Fruit fly (Drosophila melanogaster) Kc167 (cell line): ENCODE data around the gene Uch-L5R.

Experiments
- h ChIP-seq: fragments of >200 bp; optimal IDR thresholded peaks from 3 replicates; lab custom pipeline; 2018; ENCODE audit warnings: missing external identifiers
- insv ChIP-seq: fragments of >200 bp; optimal IDR thresholded peaks from 3 replicates; lab custom pipeline; 2018; ENCODE audit warnings: missing external identifiers
- psq ChIP-seq: fragments of >200 bp; optimal IDR thresholded peaks from 2 replicates; lab custom pipeline; 2017; ENCODE audit warnings: missing external identifiers
- ttk ChIP-seq: sonication (Bioruptor generic); optimal IDR thresholded peaks from 2 replicates; lab custom pipeline; 2017; ENCODE audit warnings: missing external identifiers

DNA sequence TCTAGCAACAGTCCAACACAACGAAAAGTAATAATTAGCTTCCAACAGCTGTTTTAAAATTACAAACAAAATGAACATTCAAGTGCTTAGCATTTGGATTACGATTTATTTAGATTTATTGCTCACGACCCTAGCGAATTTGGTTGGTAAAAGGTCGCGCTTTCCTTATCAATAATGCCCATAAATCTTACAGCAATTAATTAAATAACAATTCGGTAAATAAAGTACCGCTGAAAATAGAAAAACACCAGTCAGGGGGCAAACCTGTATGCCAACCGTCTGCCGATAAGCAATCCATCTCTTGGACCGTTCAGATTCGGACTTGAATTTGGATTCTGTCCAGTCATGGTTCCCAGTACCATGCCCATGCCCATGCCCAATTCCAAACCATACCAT is 43.3 kb downstream of the Uch-L5R start:
- TF ChIP-seq h (lab: Kevin White, UChicago) (no peak), psq (no peak), ttk (lab: Kevin White, UChicago) (no peak), insv (lab: Kevin White, UChicago) (no peak)
